Worm (Caenorhabditis elegans) whole organism, young adult: ENCODE results near the gene Y53F4B.27.
A peak's percentile ranks its signal among the peaks of the same experiment; 100 is the strongest.

Source experiments
- B0261.1 ChIP-seq: sonication (generic microtip); optimal IDR thresholded peaks from 2 replicates; lab custom pipeline; 2016; ENCODE audit warnings: mild to moderate bottlenecking, missing genetic modification characterization, moderate library complexity, missing compliant biosample characterization
- B0336.3 ChIP-seq: fragments of 200-800 bp; sonication (Bioruptor generic); IDR thresholded peaks from 2 replicates; pipeline ENCODE4 v1.3.6; 2022; ENCODE audit warnings: missing genetic modification characterization, missing compliant biosample characterization
- C17E4.6 ChIP-seq: fragments of 200-800 bp; sonication (Bioruptor generic); IDR thresholded peaks from 2 replicates; pipeline ENCODE4 v1.3.6; 2022; ENCODE audit warnings: missing genetic modification reagents, missing genetic modification characterization, missing compliant biosample characterization
- F37B4.10 ChIP-seq: fragments of 200-800 bp; sonication (Bioruptor generic); IDR thresholded peaks from 2 replicates; pipeline ENCODE4 v1.3.6; 2022; ENCODE audit warnings: missing genetic modification characterization, missing compliant biosample characterization
- F49E8.2 ChIP-seq: sonication (generic microtip); optimal IDR thresholded peaks from 3 replicates; lab custom pipeline; 2017; ENCODE audit warnings: missing genetic modification characterization, mild to moderate bottlenecking, missing compliant biosample characterization, antibody characterized with exemption, moderate library complexity; ENCODE audit not compliant: insufficient read depth
- F57A8.1 ChIP-seq: fragments of 200-800 bp; sonication (Bioruptor generic); optimal IDR thresholded peaks from 2 replicates; lab custom pipeline; 2018; ENCODE audit warnings: mild to moderate bottlenecking, missing genetic modification characterization, moderate library complexity, missing compliant biosample characterization
- K11D2.4 ChIP-seq: fragments of 200-800 bp; sonication (Bioruptor generic); IDR thresholded peaks from 2 replicates; pipeline ENCODE4 v1.3.6; 2022; ENCODE audit warnings: missing genetic modification reagents, missing genetic modification characterization, missing compliant biosample characterization
- Y67H2A.10 ChIP-seq: fragments of 200-800 bp; sonication (Bioruptor generic); conservative IDR thresholded peaks from 2 replicates; pipeline ENCODE4 v1.3.6; 2022; ENCODE audit warnings: missing genetic modification reagents, missing genetic modification characterization, missing compliant biosample characterization
- Y79H2A.3 ChIP-seq: fragments of 200-800 bp; sonication (Bioruptor generic); conservative IDR thresholded peaks from 2 replicates; pipeline ENCODE4 v1.3.6; 2022; ENCODE audit warnings: missing genetic modification reagents, missing genetic modification characterization, missing compliant biosample characterization
- aptf-2 ChIP-seq: fragments of 200-800 bp; sonication (Bioruptor generic); conservative IDR thresholded peaks from 2 replicates; pipeline ENCODE4 v1.3.6; 2022; ENCODE audit warnings: missing genetic modification reagents, missing genetic modification characterization, missing compliant biosample characterization
- atf-7 ChIP-seq: sonication (generic microtip); optimal IDR thresholded peaks from 2 replicates; lab custom pipeline; 2017; ENCODE audit warnings: mild to moderate bottlenecking, missing genetic modification characterization, missing compliant biosample characterization
- bed-1 ChIP-seq: fragments of 200-800 bp; sonication (Bioruptor generic); IDR thresholded peaks from 2 replicates; pipeline ENCODE4 v1.3.6; 2022; ENCODE audit warnings: missing genetic modification reagents, missing genetic modification characterization, missing compliant biosample characterization
- bed-2 ChIP-seq: fragments of 200-800 bp; sonication (Bioruptor generic); IDR thresholded peaks from 2 replicates; pipeline ENCODE4 v1.3.6; 2022; ENCODE audit warnings: missing genetic modification reagents, missing genetic modification characterization, missing compliant biosample characterization
- cebp-1 ChIP-seq, 2 experiments: fragments of 200-800 bp in 1 of 2; sonication (Bioruptor generic) in 1 of 2; sonication (generic microtip) in 1 of 2; IDR thresholded peaks in 1 of 2; optimal IDR thresholded peaks in 1 of 2; 2 replicates each; pipeline versions ENCODE4 v1.3.6 to Lab custom; 2017 to 2022; ENCODE audit warnings: missing compliant biosample characterization in 2 of 2, missing genetic modification characterization in 2 of 2, mild to moderate bottlenecking in 1 of 2, missing genetic modification reagents in 1 of 2, moderate library complexity in 1 of 2
- cebp-2 ChIP-seq: fragments of 200-800 bp; sonication (Bioruptor generic); IDR thresholded peaks from 2 replicates; pipeline ENCODE4 v1.3.6; 2022; ENCODE audit warnings: missing genetic modification characterization, missing compliant biosample characterization
- ceh-40 ChIP-seq: fragments of 200-800 bp; sonication (Bioruptor generic); IDR thresholded peaks from 2 replicates; pipeline ENCODE4 v1.3.6; 2022; ENCODE audit warnings: missing genetic modification characterization, missing compliant biosample characterization
- ceh-58 ChIP-seq: fragments of 200-800 bp; sonication (Bioruptor generic); IDR thresholded peaks from 2 replicates; pipeline ENCODE4 v1.3.6; 2022; ENCODE audit warnings: missing genetic modification characterization, missing compliant biosample characterization
- ceh-79 ChIP-seq: sonication (generic microtip); optimal IDR thresholded peaks from 2 replicates; lab custom pipeline; 2017; ENCODE audit warnings: mild to moderate bottlenecking, missing genetic modification characterization, missing compliant biosample characterization
- dox-1 ChIP-seq: fragments of 200-800 bp; sonication (Bioruptor generic); IDR thresholded peaks from 2 replicates; pipeline ENCODE4 v1.3.6; 2022; ENCODE audit warnings: missing genetic modification reagents, missing genetic modification characterization, missing compliant biosample characterization
- dpff-1 ChIP-seq: sonication (generic microtip); optimal IDR thresholded peaks from 2 replicates; lab custom pipeline; 2017; ENCODE audit warnings: mild to moderate bottlenecking, missing genetic modification characterization, missing compliant biosample characterization
- efl-1 ChIP-seq: fragments of 150-350 bp; optimal IDR thresholded peaks from 2 replicates; lab custom pipeline; 2014; ENCODE audit warnings: missing biosample characterization, missing genetic modification reagents, missing genetic modification characterization
- egl-18 ChIP-seq: fragments of 200-800 bp; sonication (Bioruptor generic); IDR thresholded peaks from 2 replicates; pipeline ENCODE4 v1.3.6; 2022; ENCODE audit warnings: missing genetic modification reagents, missing genetic modification characterization, missing compliant biosample characterization
- egl-44 ChIP-seq: fragments of 200-800 bp; sonication (Bioruptor generic); IDR thresholded peaks from 2 replicates; pipeline ENCODE4 v1.3.6; 2022; ENCODE audit warnings: missing genetic modification reagents, missing genetic modification characterization, missing compliant biosample characterization
- him-1 ChIP-seq: sonication (generic microtip); optimal IDR thresholded peaks from 2 replicates; lab custom pipeline; 2016; ENCODE audit warnings: missing genotype, missing genetic modification reagents, missing genetic modification characterization, missing compliant biosample characterization
- hmg-1.2 ChIP-seq: fragments of 200-800 bp; sonication (Bioruptor generic); IDR thresholded peaks from 2 replicates; pipeline ENCODE4 v1.3.6; 2022; ENCODE audit warnings: missing genetic modification reagents, missing genetic modification characterization, missing compliant biosample characterization
- hmg-20 ChIP-seq: fragments of 200-800 bp; sonication (Bioruptor generic); IDR thresholded peaks from 2 replicates; pipeline ENCODE4 v1.3.6; 2022; ENCODE audit warnings: missing genetic modification reagents, missing genetic modification characterization, missing compliant biosample characterization
- hsf-1 ChIP-seq: fragments of 200-800 bp; sonication (Bioruptor generic); IDR thresholded peaks from 2 replicates; pipeline ENCODE4 v1.3.6; 2022; ENCODE audit warnings: missing genetic modification reagents, missing genetic modification characterization, missing compliant biosample characterization
- lin-35 ChIP-seq, 3 experiments: fragments of 150-350 bp in 2 of 3; sonication (generic microtip) in 1 of 3; optimal IDR thresholded peaks; 2 replicates each; lab custom pipeline; 2014 to 2018; ENCODE audit warnings: missing biosample characterization in 3 of 3, missing genetic modification characterization in 3 of 3, missing genetic modification reagents in 3 of 3
- lin-54 ChIP-seq: fragments of 200-800 bp; sonication (Bioruptor generic); optimal IDR thresholded peaks from 2 replicates; lab custom pipeline; 2018; ENCODE audit warnings: mild to moderate bottlenecking, missing genetic modification characterization, missing compliant biosample characterization
- lir-1 ChIP-seq: fragments of 200-800 bp; sonication (Bioruptor generic); conservative IDR thresholded peaks from 2 replicates; pipeline ENCODE4 v1.3.6; 2022; ENCODE audit warnings: missing genetic modification reagents, missing genetic modification characterization, missing compliant biosample characterization
- mel-28 ChIP-seq: sonication (generic microtip); optimal IDR thresholded peaks from 2 replicates; lab custom pipeline; 2016; ENCODE audit warnings: borderline replicate concordance, mild to moderate bottlenecking, missing genetic modification characterization, missing compliant biosample characterization
- mes-4 ChIP-seq: sonication (generic microtip); optimal IDR thresholded peaks from 2 replicates; lab custom pipeline; 2016; ENCODE audit warnings: missing genotype, missing genetic modification characterization, missing compliant biosample characterization
- nhr-80 ChIP-seq: sonication (generic microtip); optimal IDR thresholded peaks from 2 replicates; lab custom pipeline; 2016; ENCODE audit warnings: missing genetic modification characterization, missing compliant biosample characterization
- rec-8 ChIP-seq, 2 experiments: sonication (generic microtip); optimal IDR thresholded peaks; 2 replicates each; lab custom pipeline; 2016; ENCODE audit warnings: mild to moderate bottlenecking in 2 of 2, missing genetic modification characterization in 2 of 2, missing genetic modification reagents in 2 of 2, missing genotype in 2 of 2, missing biosample characterization in 1 of 2, missing compliant biosample characterization in 1 of 2, moderate library complexity in 1 of 2
- rpc-1 ChIP-seq, 2 experiments: fragments of 150-350 bp in 1 of 2; sonication (generic microtip) in 1 of 2; optimal IDR thresholded peaks; 2 replicates each; lab custom pipeline; 2014 to 2018; ENCODE audit warnings: missing biosample characterization in 1 of 2, missing genetic modification characterization in 1 of 2, missing genetic modification reagents in 1 of 2, missing genotype in 1 of 2
- snpc-1.3 ChIP-seq: sonication (generic microtip); optimal IDR thresholded peaks from 2 replicates; lab custom pipeline; 2017; ENCODE audit warnings: missing genetic modification characterization, mild to moderate bottlenecking, missing compliant biosample characterization, antibody characterized with exemption, moderate library complexity, missing genotype, missing genetic modification reagents; ENCODE audit not compliant: insufficient read depth
- snpc-4 ChIP-seq, 5 experiments: fragments of 150-350 bp in 1 of 5; sonication (generic microtip) in 4 of 5; optimal IDR thresholded peaks; 2 replicates each; lab custom pipeline; 2014 to 2018; ENCODE audit warnings: missing genetic modification characterization in 5 of 5, missing biosample characterization in 3 of 5, antibody characterized with exemption in 2 of 5, mild to moderate bottlenecking in 2 of 5, missing compliant biosample characterization in 2 of 5, missing genotype in 2 of 5, moderate library complexity in 2 of 5, missing genetic modification reagents in 1 of 5
- sptf-2 ChIP-seq: fragments of 200-800 bp; sonication (Bioruptor generic); optimal IDR thresholded peaks from 2 replicates; lab custom pipeline; 2018; ENCODE audit warnings: mild to moderate bottlenecking, missing genetic modification characterization, missing compliant biosample characterization

The Y53F4B.27 gene

DNA sequence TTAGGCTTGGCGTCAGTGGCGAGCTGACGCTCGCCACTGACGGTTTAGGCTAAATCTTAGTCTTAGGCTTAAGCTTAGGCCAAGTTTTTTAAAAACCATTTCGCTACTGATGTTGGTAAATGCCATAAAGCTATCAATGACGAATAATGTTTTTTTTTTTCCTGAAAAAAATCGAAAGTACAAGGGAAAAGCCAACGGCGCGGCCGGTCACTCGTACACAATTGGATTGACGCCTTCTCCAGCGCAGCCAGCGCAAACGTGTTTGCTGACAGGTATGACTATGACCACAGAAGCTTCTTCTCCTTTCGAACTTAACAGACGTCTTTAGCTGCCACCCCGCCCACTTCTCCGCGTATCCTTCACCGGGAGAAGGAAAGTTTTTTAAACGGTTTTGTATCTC, at the start of gene Y53F4B.27:
TSS of gene Y53F4B.27 (plus strand) at position 301 of the 400 bp plus-strand sequence.
- TF ChIP-seq cebp-2 (GFP tag; lab: Robert Waterston, UW) (0 out of 2 replicates have a peak, but pooled peaks have one; percentile 11), F37B4.10 (GFP tag; lab: Robert Waterston, UW) (no peak), sptf-2 (no peak)

ce11 chrII:15096328-15096727, 49.4 kb upstream of the Y53F4B.27 start:
- 0 out of 2 replicates have a peak, but pooled peaks have one; percentile 39 for TF ChIP-seq bed-2 (GFP tag; lab: Robert Waterston, UW)

ce11 chrII:15107184-15107583, 38.5 kb upstream of the Y53F4B.27 start:
- TF ChIP-seq F37B4.10 (GFP tag; lab: Robert Waterston, UW), result 0 out of 2 replicates have a peak, but pooled peaks have one; percentile 42
- TF ChIP-seq hmg-1.2 (GFP tag; lab: Robert Waterston, UW), result no peak
- TF ChIP-seq B0261.1 (tag; lab: Kevin White, UChicago), result no peak
- TF ChIP-seq rpc-1 (optimal IDR thresholded peaks at IDR 0.05; lab: Kevin White, UChicago), result no peak
- TF ChIP-seq rpc-1 (tag; optimal IDR thresholded peaks at IDR 0.05; lab: Kevin White, UChicago), result no peak
- TF ChIP-seq F57A8.1 (GFP tag; lab: Kevin White, UChicago), result no peak
- no peak for TF ChIP-seq hsf-1 (GFP tag; lab: Robert Waterston, UW)

- TF ChIP-seq ceh-40, result no peak
- no peak for TF ChIP-seq snpc-4 (GFP tag; optimal IDR thresholded peaks at IDR 0.05; lab: Kevin White, UChicago)
- TF ChIP-seq snpc-4 (tag; optimal IDR thresholded peaks at IDR 0.05; lab: Kevin White, UChicago), result no peak
- no peak for TF ChIP-seq ceh-58 (GFP tag; lab: Robert Waterston, UW)
- TF ChIP-seq mel-28 (tag; lab: Kevin White, UChicago), result no peak
- no peak for TF ChIP-seq bed-1 (GFP tag; lab: Robert Waterston, UW)
- TF ChIP-seq hmg-1.2 (GFP tag; lab: Robert Waterston, UW), result no peak
- no peak for TF ChIP-seq rpc-1 (optimal IDR thresholded peaks at IDR 0.05; lab: Kevin White, UChicago)
- TF ChIP-seq rpc-1 (tag; optimal IDR thresholded peaks at IDR 0.05; lab: Kevin White, UChicago), result no peak
- no peak for TF ChIP-seq him-1 (tag; lab: Kevin White, UChicago)
- TF ChIP-seq rec-8 (tag; optimal IDR thresholded peaks at IDR 0.05; lab: Kevin White, UChicago), result no peak
- TF ChIP-seq dpff-1 (tag; lab: Kevin White, UChicago), result no peak
- no peak for TF ChIP-seq bed-2 (GFP tag; lab: Robert Waterston, UW)
- TF ChIP-seq lin-54 (GFP tag; lab: Kevin White, UChicago), result no peak
- TF ChIP-seq mes-4 (tag; lab: Kevin White, UChicago), result no peak
- no peak for TF ChIP-seq snpc-1.3 (tag; lab: Kevin White, UChicago)
- TF ChIP-seq lin-35 (GFP tag; optimal IDR thresholded peaks at IDR 0.05; lab: Kevin White, UChicago), result no peak
- TF ChIP-seq aptf-2 (GFP tag; lab: Robert Waterston, UW), result no peak
- TF ChIP-seq F49E8.2, result no peak
- TF ChIP-seq B0336.3 (GFP tag; lab: Robert Waterston, UW), result no peak
- no peak for TF ChIP-seq egl-18 (GFP tag; lab: Robert Waterston, UW)
- TF ChIP-seq K11D2.4 (GFP tag; lab: Robert Waterston, UW), result no peak
These were observed 35.9 kb upstream of the Y53F4B.27 start, which contains the start of gene Y53F4B.39 for ce11 chrII:15109844-15110243. Gene Y53F4B.39, plus strand, starts transcription at chrII:15110144.

ce11 chrII:15111352-15111751, 34.3 kb upstream of the Y53F4B.27 start:
- TF ChIP-seq cebp-1 (GFP tag; IDR thresholded peaks at IDR 0.05; lab: Robert Waterston, UW) (no peak), cebp-1 (tag; optimal IDR thresholded peaks at IDR 0.05; lab: Kevin White, UChicago) (peak; percentile 36), Y67H2A.10 (no peak), egl-44 (GFP tag; lab: Robert Waterston, UW) (no peak), dpff-1 (tag; lab: Kevin White, UChicago) (no peak), ceh-79 (tag; lab: Kevin White, UChicago) (no peak), dox-1 (0 out of 2 replicates have a peak, but pooled peaks have one; percentile 22), him-1 (tag; lab: Kevin White, UChicago) (no peak), Y79H2A.3 (GFP tag; lab: Robert Waterston, UW) (no peak), rec-8 (tag; optimal IDR thresholded peaks at IDR 0.05; lab: Kevin White, UChicago) (no peak), hmg-20 (GFP tag; lab: Robert Waterston, UW) (no peak), efl-1 (no peak), lir-1 (GFP tag; lab: Robert Waterston, UW) (no peak), C17E4.6 (no peak), nhr-80 (tag; lab: Kevin White, UChicago) (peak; percentile 64), cebp-2 (GFP tag; lab: Robert Waterston, UW) (no peak), F37B4.10 (GFP tag; lab: Robert Waterston, UW) (no peak), atf-7 (tag; lab: Kevin White, UChicago) (no peak)
